Worm (Caenorhabditis elegans) whole organism, young adult: ENCODE results near the gene sri-19.

Experiments
- B0035.1 ChIP-seq: sonication (generic microtip); optimal IDR thresholded peaks from 2 replicates; lab custom pipeline; 2016; ENCODE audit warnings: missing genetic modification characterization, mild to moderate bottlenecking, missing compliant biosample characterization, missing genotype, missing genetic modification reagents
- B0336.3 ChIP-seq: fragments of 200-800 bp; sonication (Bioruptor generic); IDR thresholded peaks from 2 replicates; pipeline ENCODE4 v1.3.6; 2022; ENCODE audit warnings: missing genetic modification characterization, missing compliant biosample characterization
- C06A6.2 ChIP-seq: fragments of 200-800 bp; sonication (Bioruptor generic); conservative IDR thresholded peaks from 2 replicates; pipeline ENCODE4 v1.3.6; 2022; ENCODE audit warnings: missing genetic modification characterization, missing compliant biosample characterization
- D2030.7 ChIP-seq: fragments of 200-800 bp; sonication (Bioruptor generic); IDR thresholded peaks from 2 replicates; pipeline ENCODE4 v1.3.6; 2022; ENCODE audit warnings: missing genetic modification reagents, missing genetic modification characterization, missing compliant biosample characterization
- F10E7.11 ChIP-seq: sonication (generic microtip); optimal IDR thresholded peaks from 2 replicates; lab custom pipeline; 2017; ENCODE audit warnings: mild to moderate bottlenecking, missing genetic modification characterization, moderate library complexity, missing compliant biosample characterization
- F22D6.2 ChIP-seq: sonication (generic microtip); optimal IDR thresholded peaks from 2 replicates; lab custom pipeline; 2016; ENCODE audit warnings: mild to moderate bottlenecking, missing genetic modification characterization, missing compliant biosample characterization
- F33H1.4 ChIP-seq: fragments of 200-800 bp; sonication (Bioruptor generic); IDR thresholded peaks from 2 replicates; pipeline ENCODE4 v1.3.6; 2022; ENCODE audit warnings: missing genetic modification reagents, missing genetic modification characterization, missing compliant biosample characterization
- F55B11.4 ChIP-seq: sonication (generic microtip); optimal IDR thresholded peaks from 2 replicates; lab custom pipeline; 2016; ENCODE audit warnings: missing compliant biosample characterization, missing genetic modification characterization, borderline replicate concordance; ENCODE audit not compliant: insufficient read depth
- K12H6.12 ChIP-seq: fragments of 200-800 bp; sonication (Bioruptor generic); optimal IDR thresholded peaks from 2 replicates; lab custom pipeline; 2018; ENCODE audit warnings: mild to moderate bottlenecking, missing genetic modification characterization, missing compliant biosample characterization
- Y53G8AR.9 ChIP-seq: fragments of 200-800 bp; sonication (Bioruptor generic); conservative IDR thresholded peaks from 2 replicates; pipeline ENCODE4 v1.3.6; 2022; ENCODE audit warnings: missing genetic modification reagents, missing genetic modification characterization, missing compliant biosample characterization
- Y56A3A.18 ChIP-seq: fragments of 200-800 bp; sonication (Bioruptor generic); IDR thresholded peaks from 2 replicates; pipeline ENCODE4 v1.3.6; 2022; ENCODE audit warnings: missing genetic modification reagents, missing genetic modification characterization, missing compliant biosample characterization
- Y95B8A.8 ChIP-seq: fragments of 200-800 bp; sonication (Bioruptor generic); IDR thresholded peaks from 2 replicates; pipeline ENCODE4 v1.3.6; 2022; ENCODE audit warnings: missing genetic modification reagents, missing genetic modification characterization, missing compliant biosample characterization
- ZK185.1 ChIP-seq: sonication (generic microtip); optimal IDR thresholded peaks from 2 replicates; lab custom pipeline; 2016; ENCODE audit warnings: mild to moderate bottlenecking, missing genetic modification characterization, missing compliant biosample characterization; ENCODE audit not compliant: poor library complexity, severe bottlenecking
- akir-1 ChIP-seq: fragments of 200-800 bp; sonication (Bioruptor generic); optimal IDR thresholded peaks from 2 replicates; lab custom pipeline; 2018; ENCODE audit warnings: mild to moderate bottlenecking, missing genetic modification characterization, moderate library complexity, missing compliant biosample characterization
- atf-7 ChIP-seq: sonication (generic microtip); optimal IDR thresholded peaks from 2 replicates; lab custom pipeline; 2017; ENCODE audit warnings: mild to moderate bottlenecking, missing genetic modification characterization, missing compliant biosample characterization
- athp-1 ChIP-seq: sonication (generic microtip); optimal IDR thresholded peaks from 2 replicates; lab custom pipeline; 2017; ENCODE audit warnings: mild to moderate bottlenecking, missing genetic modification characterization, missing compliant biosample characterization
- bed-1 ChIP-seq: fragments of 200-800 bp; sonication (Bioruptor generic); IDR thresholded peaks from 2 replicates; pipeline ENCODE4 v1.3.6; 2022; ENCODE audit warnings: missing genetic modification reagents, missing genetic modification characterization, missing compliant biosample characterization
- bed-2 ChIP-seq: fragments of 200-800 bp; sonication (Bioruptor generic); IDR thresholded peaks from 2 replicates; pipeline ENCODE4 v1.3.6; 2022; ENCODE audit warnings: missing genetic modification reagents, missing genetic modification characterization, missing compliant biosample characterization
- ccch-3 ChIP-seq: fragments of 200-800 bp; sonication (Bioruptor generic); optimal IDR thresholded peaks from 2 replicates; lab custom pipeline; 2018; ENCODE audit warnings: mild to moderate bottlenecking, missing genetic modification characterization, missing compliant biosample characterization
- ceh-27 ChIP-seq: fragments of 200-800 bp; sonication (Bioruptor generic); optimal IDR thresholded peaks from 2 replicates; lab custom pipeline; 2018; ENCODE audit warnings: mild to moderate bottlenecking, missing genetic modification characterization, moderate library complexity, missing compliant biosample characterization
- ceh-79 ChIP-seq: sonication (generic microtip); optimal IDR thresholded peaks from 2 replicates; lab custom pipeline; 2017; ENCODE audit warnings: mild to moderate bottlenecking, missing genetic modification characterization, missing compliant biosample characterization
- chd-7 ChIP-seq: sonication (generic microtip); optimal IDR thresholded peaks from 2 replicates; lab custom pipeline; 2016; ENCODE audit warnings: mild to moderate bottlenecking, missing genetic modification characterization, moderate library complexity, missing compliant biosample characterization
- dpff-1 ChIP-seq: sonication (generic microtip); optimal IDR thresholded peaks from 2 replicates; lab custom pipeline; 2017; ENCODE audit warnings: mild to moderate bottlenecking, missing genetic modification characterization, missing compliant biosample characterization
- dpl-1 ChIP-seq: fragments of 150-350 bp; optimal IDR thresholded peaks from 2 replicates; lab custom pipeline; 2014; ENCODE audit warnings: missing biosample characterization, missing genetic modification reagents, missing genetic modification characterization
- egl-44 ChIP-seq: fragments of 200-800 bp; sonication (Bioruptor generic); IDR thresholded peaks from 2 replicates; pipeline ENCODE4 v1.3.6; 2022; ENCODE audit warnings: missing genetic modification reagents, missing genetic modification characterization, missing compliant biosample characterization
- ets-4 ChIP-seq: fragments of 200-800 bp; sonication (Bioruptor generic); optimal IDR thresholded peaks from 2 replicates; lab custom pipeline; 2018; ENCODE audit warnings: mild to moderate bottlenecking, missing genetic modification characterization, missing compliant biosample characterization
- hlh-12 ChIP-seq: sonication (generic microtip); optimal IDR thresholded peaks from 2 replicates; lab custom pipeline; 2016; ENCODE audit warnings: missing genetic modification characterization, missing compliant biosample characterization
- hmg-1.2 ChIP-seq: fragments of 200-800 bp; sonication (Bioruptor generic); IDR thresholded peaks from 2 replicates; pipeline ENCODE4 v1.3.6; 2022; ENCODE audit warnings: missing genetic modification reagents, missing genetic modification characterization, missing compliant biosample characterization
- hrde-1 ChIP-seq: sonication (generic microtip); optimal IDR thresholded peaks from 2 replicates; lab custom pipeline; 2016; ENCODE audit warnings: missing genetic modification characterization, mild to moderate bottlenecking, missing compliant biosample characterization, moderate library complexity, missing genotype, missing genetic modification reagents, borderline replicate concordance
- let-526 ChIP-seq: fragments of 200-800 bp; sonication (Bioruptor generic); IDR thresholded peaks from 2 replicates; pipeline ENCODE4 v1.3.6; 2022; ENCODE audit warnings: missing genetic modification reagents, missing genetic modification characterization, missing compliant biosample characterization
- lin-26 ChIP-seq: fragments of 200-800 bp; sonication (Bioruptor generic); IDR thresholded peaks from 2 replicates; pipeline ENCODE4 v1.3.6; 2022; ENCODE audit warnings: missing genetic modification reagents, missing genetic modification characterization, missing compliant biosample characterization
- lin-54 ChIP-seq: fragments of 200-800 bp; sonication (Bioruptor generic); optimal IDR thresholded peaks from 2 replicates; lab custom pipeline; 2018; ENCODE audit warnings: mild to moderate bottlenecking, missing genetic modification characterization, missing compliant biosample characterization
- lsl-1 ChIP-seq: fragments of 200-800 bp; sonication (Bioruptor generic); optimal IDR thresholded peaks from 2 replicates; lab custom pipeline; 2018; ENCODE audit warnings: mild to moderate bottlenecking, missing genetic modification characterization, moderate library complexity, missing compliant biosample characterization
- madf-10 ChIP-seq: sonication (generic microtip); optimal IDR thresholded peaks from 2 replicates; lab custom pipeline; 2016; ENCODE audit warnings: mild to moderate bottlenecking, missing genetic modification characterization, missing compliant biosample characterization
- madf-3 ChIP-seq: fragments of 200-800 bp; sonication (Bioruptor generic); IDR thresholded peaks from 2 replicates; pipeline ENCODE4 v1.3.6; 2022; ENCODE audit warnings: missing genetic modification reagents, missing genetic modification characterization, missing compliant biosample characterization
- mcd-1 ChIP-seq: fragments of 200-800 bp; sonication (Bioruptor generic); IDR thresholded peaks from 2 replicates; pipeline ENCODE4 v1.3.6; 2022; ENCODE audit warnings: missing genetic modification reagents, missing genetic modification characterization, missing compliant biosample characterization
- mxl-1 ChIP-seq: sonication (generic microtip); optimal IDR thresholded peaks from 2 replicates; lab custom pipeline; 2016; ENCODE audit warnings: missing genetic modification characterization, missing compliant biosample characterization
- nfya-1 ChIP-seq: sonication (generic microtip); optimal IDR thresholded peaks from 2 replicates; lab custom pipeline; 2017; ENCODE audit warnings: antibody characterized with exemption, missing compliant biosample characterization, missing genetic modification characterization, borderline replicate concordance; ENCODE audit not compliant: insufficient read depth
- nhr-179 ChIP-seq: sonication (generic microtip); optimal IDR thresholded peaks from 2 replicates; lab custom pipeline; 2016; ENCODE audit warnings: mild to moderate bottlenecking, missing genetic modification characterization, missing compliant biosample characterization
- nhr-27 ChIP-seq: fragments of 200-800 bp; sonication (Bioruptor generic); optimal IDR thresholded peaks from 2 replicates; lab custom pipeline; 2018; ENCODE audit warnings: mild to moderate bottlenecking, missing genetic modification characterization, moderate library complexity, missing compliant biosample characterization
- pha-4 ChIP-seq: fragments of 150-350 bp; sonication (generic microtip); optimal IDR thresholded peaks from 2 replicates; lab custom pipeline; 2014; ENCODE audit warnings: missing biosample characterization, missing genetic modification reagents, missing genetic modification characterization
- repo-1 ChIP-seq: sonication (generic microtip); optimal IDR thresholded peaks from 2 replicates; lab custom pipeline; 2017; ENCODE audit warnings: mild to moderate bottlenecking, missing genetic modification characterization, missing compliant biosample characterization
- rpc-1 ChIP-seq, 2 experiments: fragments of 150-350 bp in 1 of 2; sonication (generic microtip) in 1 of 2; optimal IDR thresholded peaks; 2 replicates each; lab custom pipeline; 2014 to 2018; ENCODE audit warnings: missing biosample characterization in 1 of 2, missing genetic modification characterization in 1 of 2, missing genetic modification reagents in 1 of 2, missing genotype in 1 of 2
- sdz-38 ChIP-seq: sonication (generic microtip); optimal IDR thresholded peaks from 2 replicates; lab custom pipeline; 2016; ENCODE audit warnings: missing genotype, missing genetic modification characterization, missing compliant biosample characterization
- sea-2 ChIP-seq: fragments of 200-800 bp; sonication (Bioruptor generic); IDR thresholded peaks from 2 replicates; pipeline ENCODE4 v1.3.6; 2022; ENCODE audit warnings: missing genetic modification characterization, missing compliant biosample characterization
- ztf-26 ChIP-seq: sonication (generic microtip); optimal IDR thresholded peaks from 2 replicates; lab custom pipeline; 2017; ENCODE audit warnings: missing genetic modification characterization, missing compliant biosample characterization
- ztf-28 ChIP-seq: fragments of 200-800 bp; sonication (Bioruptor generic); IDR thresholded peaks from 2 replicates; pipeline ENCODE4 v1.3.6; 2022; ENCODE audit warnings: missing genetic modification reagents, missing genetic modification characterization, missing compliant biosample characterization
- ztf-3 ChIP-seq: fragments of 200-800 bp; sonication (Bioruptor generic); optimal IDR thresholded peaks from 2 replicates; lab custom pipeline; 2018; ENCODE audit warnings: mild to moderate bottlenecking, missing genetic modification characterization, missing compliant biosample characterization
- ztf-6 ChIP-seq: fragments of 200-800 bp; sonication (Bioruptor generic); IDR thresholded peaks from 2 replicates; pipeline ENCODE4 v1.3.6; 2022; ENCODE audit warnings: missing genetic modification reagents, missing genetic modification characterization, missing compliant biosample characterization

Gene sri-19

DNA sequence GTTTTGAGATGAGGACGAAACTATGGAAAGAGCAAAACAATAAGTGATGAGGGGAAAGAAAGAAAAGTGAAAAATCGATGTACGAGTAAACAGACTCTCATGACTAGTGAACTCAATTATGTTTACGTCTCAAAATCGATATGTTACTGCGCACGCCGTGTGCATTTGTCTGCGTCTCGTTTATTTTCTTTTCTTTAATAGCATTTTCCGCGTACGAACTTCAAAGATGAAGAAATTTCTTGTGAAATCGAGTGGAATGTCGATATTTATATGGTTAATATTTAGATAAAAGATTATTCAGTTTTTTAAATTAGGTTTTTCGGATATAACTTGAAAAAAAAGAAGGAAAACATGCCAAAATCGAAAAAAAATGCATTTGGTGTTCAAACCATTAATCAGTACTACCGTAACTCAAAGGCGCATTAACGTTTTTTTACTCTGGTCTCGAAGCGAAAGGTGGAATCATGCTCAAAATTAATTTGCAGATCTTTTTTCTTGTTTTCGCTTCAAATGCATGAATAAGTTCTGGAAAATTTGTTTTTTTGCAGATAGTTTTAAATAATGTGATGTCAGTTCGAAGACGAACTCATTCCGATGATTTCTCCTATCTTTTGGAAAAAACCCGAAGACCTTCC lies 21.1 kb upstream of the sri-19 start, which contains the start of gene fic-1:
fic-1 (plus strand) TSS at position 549 of the 635 bp plus-strand sequence.
- TF ChIP-seq bed-1 (GFP tag; lab: Robert Waterston, UW): no peak
- no peak for TF ChIP-seq ztf-28 (GFP tag; lab: Robert Waterston, UW)
- no peak for TF ChIP-seq mxl-1
- TF ChIP-seq ztf-26 (tag; lab: Kevin White, UChicago): no peak
- peak; percentile 50; the same call in 1 of the 2 replicates for TF ChIP-seq hmg-1.2 (GFP tag; lab: Robert Waterston, UW)
- no peak for TF ChIP-seq F10E7.11 (tag; lab: Kevin White, UChicago)
- no peak for TF ChIP-seq madf-3 (GFP tag; lab: Robert Waterston, UW)
- TF ChIP-seq dpff-1 (tag; lab: Kevin White, UChicago): no peak
- TF ChIP-seq F33H1.4: peak; percentile 87
- no peak for TF ChIP-seq F55B11.4 (tag; lab: Kevin White, UChicago)
- no peak for TF ChIP-seq B0336.3 (GFP tag; lab: Robert Waterston, UW)
- TF ChIP-seq K12H6.12 (tag; lab: Kevin White, UChicago): peak; percentile 49
- TF ChIP-seq rpc-1 (optimal IDR thresholded peaks at IDR 0.05; lab: Kevin White, UChicago): no peak
- TF ChIP-seq rpc-1 (tag; optimal IDR thresholded peaks at IDR 0.05; lab: Kevin White, UChicago): no peak
- TF ChIP-seq ztf-3 (GFP tag; lab: Kevin White, UChicago): no peak
- no peak for TF ChIP-seq ccch-3 (GFP tag; lab: Kevin White, UChicago)
- no peak for TF ChIP-seq let-526 (GFP tag; lab: Robert Waterston, UW)
- TF ChIP-seq ets-4: no peak
- TF ChIP-seq athp-1: no peak
- no peak for TF ChIP-seq hlh-12
- no peak for TF ChIP-seq Y53G8AR.9 (GFP tag; lab: Robert Waterston, UW)
- peak; percentile 14 for TF ChIP-seq madf-10 (tag; lab: Kevin White, UChicago)
- TF ChIP-seq sdz-38 (tag; lab: Kevin White, UChicago): no peak
- no peak for TF ChIP-seq dpl-1
- no peak for TF ChIP-seq hrde-1
- TF ChIP-seq nfya-1: no peak
- TF ChIP-seq F22D6.2 (tag; lab: Kevin White, UChicago): no peak
- TF ChIP-seq atf-7 (tag; lab: Kevin White, UChicago): no peak
- no peak for TF ChIP-seq lin-54 (GFP tag; lab: Kevin White, UChicago)
- TF ChIP-seq chd-7: no peak
- no peak for TF ChIP-seq C06A6.2 (GFP tag; lab: Robert Waterston, UW)
- TF ChIP-seq nhr-179 (tag; lab: Kevin White, UChicago): no peak
- no peak for TF ChIP-seq ZK185.1 (tag; lab: Kevin White, UChicago)
- TF ChIP-seq egl-44: no peak
- TF ChIP-seq sea-2 (GFP tag; lab: Robert Waterston, UW): no peak
- TF ChIP-seq ceh-27: peak; percentile 31
- TF ChIP-seq bed-2 (GFP tag; lab: Robert Waterston, UW): no peak
- no peak for TF ChIP-seq Y95B8A.8
- TF ChIP-seq akir-1: no peak
- TF ChIP-seq B0035.1 (tag; lab: Kevin White, UChicago): no peak
- no peak for TF ChIP-seq mcd-1 (GFP tag; lab: Robert Waterston, UW)
- TF ChIP-seq D2030.7 (GFP tag; lab: Robert Waterston, UW): 0 out of 2 replicates have a peak, but pooled peaks have one; percentile 19
- no peak for TF ChIP-seq Y56A3A.18 (GFP tag; lab: Robert Waterston, UW)
- no peak for TF ChIP-seq ceh-79 (tag; lab: Kevin White, UChicago)
- TF ChIP-seq repo-1 (tag; lab: Kevin White, UChicago): no peak
- no peak for TF ChIP-seq pha-4
- TF ChIP-seq ztf-6 (GFP tag; lab: Robert Waterston, UW): no peak
- peak; percentile 86 for TF ChIP-seq lsl-1 (GFP tag; lab: Kevin White, UChicago)
- no peak for TF ChIP-seq lin-26
- no peak for TF ChIP-seq nhr-27 (tag; lab: Kevin White, UChicago)
